Worm (Caenorhabditis elegans): ENCODE data around the gene K03B8.11.
"Not testable (repeated sequence)": the region's sequence is repeated elsewhere in the genome, so short reads cannot be mapped to it uniquely, and the experiment has no call there.

K03B8.11 gene

DNA sequence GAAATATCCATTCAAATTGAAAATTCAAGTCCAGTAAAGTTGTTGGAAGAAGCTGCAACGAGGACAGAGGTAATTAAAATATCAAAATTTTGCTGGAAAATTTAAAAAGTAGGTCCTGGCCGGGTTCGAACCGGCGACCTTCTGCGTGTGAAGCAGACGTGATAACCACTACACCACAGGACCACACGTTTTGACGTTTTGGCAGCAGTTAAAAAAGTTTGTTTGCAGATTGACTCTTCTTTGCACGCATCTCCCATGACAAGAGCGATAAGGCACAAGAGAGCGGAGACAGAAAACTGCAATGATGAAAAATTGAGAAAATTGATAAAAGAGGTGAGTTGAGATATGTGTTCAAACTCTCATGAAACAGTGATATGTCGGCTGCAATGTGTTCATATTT lies 21.8 kb upstream of the K03B8.11 start:
- 0 out of 2 replicates have a peak, but pooled peaks have one; percentile 20 for TF ChIP-seq ztf-23 (GFP tag; IDR thresholded peaks at IDR 0.05)
- no peak for TF ChIP-seq flt-1 (GFP tag; IDR thresholded peaks at IDR 0.05)
- no peak for TF ChIP-seq tab-1 (GFP tag; IDR thresholded peaks at IDR 0.05)
- 0 out of 2 replicates have a peak, but pooled peaks have one; percentile 32 for TF ChIP-seq ref-1 (GFP tag; conservative IDR thresholded peaks at IDR 0.05)

DNA sequence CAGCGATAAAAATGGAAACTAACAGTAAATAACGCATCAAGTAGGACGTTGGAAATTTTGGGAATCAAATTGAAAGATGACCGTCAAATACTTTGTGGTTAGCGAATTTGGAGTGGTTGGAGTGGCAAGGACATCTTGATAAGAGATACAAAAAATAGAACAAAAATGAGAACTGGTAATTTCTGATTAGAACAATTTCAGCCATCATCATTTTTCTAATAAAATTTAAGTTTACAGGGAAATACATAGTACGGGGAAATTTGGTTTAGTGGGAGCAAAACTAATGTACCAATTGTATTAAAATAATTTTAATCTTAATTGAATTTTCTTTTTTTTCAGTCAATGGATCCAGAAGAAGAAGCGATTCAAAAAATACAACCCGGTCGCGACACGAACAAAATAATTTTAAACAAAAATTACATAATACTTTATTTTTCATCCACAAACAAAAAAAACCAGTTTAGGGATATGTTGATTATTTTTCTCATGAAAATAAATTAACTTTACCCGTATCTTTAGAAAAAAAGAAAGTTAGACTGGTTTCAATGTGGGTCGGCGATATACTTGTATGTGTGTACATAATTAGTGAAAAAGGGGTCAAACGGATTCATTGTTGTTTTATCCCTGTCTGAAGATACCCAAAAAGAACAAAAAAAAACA lies 20.7 kb upstream of the K03B8.11 start, which contains the start of the genes K03B8.8 and grl-3:
Gene K03B8.8 (minus strand): TSS at position 101 of the 660 bp plus-strand sequence.
Gene grl-3 (plus strand): TSS at position 610 of the 660 bp plus-strand sequence.
- TF ChIP-seq klf-2 (GFP tag; conservative IDR thresholded peaks at IDR 0.05) = no peak

DNA sequence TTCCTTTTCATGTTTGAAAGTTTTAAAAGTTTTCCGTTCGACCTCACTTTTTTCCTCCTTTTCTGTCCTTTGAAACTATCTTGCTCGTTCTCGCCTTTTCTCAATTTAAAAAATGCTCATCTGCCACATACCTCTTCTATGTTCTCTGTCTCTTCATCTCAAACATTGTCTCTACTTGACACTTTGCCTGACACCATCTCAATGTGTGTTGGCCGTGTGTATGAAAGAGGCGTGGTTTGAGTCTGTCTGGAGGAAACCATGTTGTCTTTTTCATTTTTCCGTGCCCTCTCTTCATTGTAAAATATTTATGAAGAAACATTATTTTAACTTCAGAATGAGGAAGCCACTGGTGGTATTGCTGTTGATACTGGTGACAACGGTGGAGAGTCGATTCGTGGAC lies 17.0 kb upstream of the K03B8.11 start, which contains the start of gene K03B8.6:
Gene K03B8.6 (plus strand): TSS at position 334 of the 400 bp plus-strand sequence.
- TF ChIP-seq med-1 (GFP tag; optimal IDR thresholded peaks at IDR 0.05; ENCODE audit: insufficient read depth) (no peak), ztf-29 (GFP tag; IDR thresholded peaks at IDR 0.05) (no peak), tab-1 (GFP tag; IDR thresholded peaks at IDR 0.05) (no peak), T22C8.4 (GFP tag; IDR thresholded peaks at IDR 0.05) (no peak), cog-1 (tag; optimal IDR thresholded peaks at IDR 0.05) (no peak), klf-2 (GFP tag; conservative IDR thresholded peaks at IDR 0.05) (no peak), flt-1 (GFP tag; IDR thresholded peaks at IDR 0.05) (no peak), ztf-23 (GFP tag; IDR thresholded peaks at IDR 0.05) (no peak)

DNA sequence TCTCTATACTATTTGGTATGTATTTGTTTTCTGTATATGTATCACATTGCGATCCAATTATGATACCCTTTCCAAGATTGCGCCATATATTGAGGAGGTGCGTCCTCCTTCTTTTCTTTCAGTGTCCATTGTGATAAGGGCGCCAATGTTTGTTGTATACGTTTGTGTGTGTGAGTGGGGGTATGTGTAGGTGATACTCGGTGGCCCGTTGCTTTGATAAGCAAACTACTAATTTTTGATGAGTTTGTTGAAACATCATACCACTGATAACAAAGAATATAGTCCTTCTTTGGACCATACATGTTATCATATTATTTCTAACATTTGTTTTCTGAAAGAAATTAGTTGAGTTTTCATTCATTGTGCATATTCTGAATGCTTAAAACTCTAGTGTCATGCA lies 13.4 kb upstream of the K03B8.11 start:
- no peak for TF ChIP-seq ztf-23 (GFP tag; IDR thresholded peaks at IDR 0.05)

DNA sequence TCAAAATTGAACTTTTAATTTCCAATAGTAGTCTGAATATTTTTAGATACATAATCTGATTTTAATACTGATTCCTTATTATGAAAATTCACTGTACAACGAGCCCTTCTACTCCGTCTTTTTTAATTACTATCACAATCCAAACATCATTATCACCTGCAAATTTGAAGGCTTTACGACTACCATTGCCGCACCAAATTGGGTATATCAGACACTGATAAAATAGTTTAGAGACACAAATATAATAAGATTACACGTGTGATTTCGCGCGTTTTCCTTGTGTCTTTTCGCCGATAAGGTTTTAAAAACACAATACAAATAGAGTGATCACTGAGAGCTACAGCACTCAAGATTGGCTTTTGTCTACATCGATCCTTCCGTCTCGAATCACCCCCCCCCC lies 12.8 kb upstream of the K03B8.11 start:
- TF ChIP-seq klf-2 (GFP tag; conservative IDR thresholded peaks at IDR 0.05) = no peak
- no peak for TF ChIP-seq tab-1 (GFP tag; IDR thresholded peaks at IDR 0.05)
- TF ChIP-seq ztf-29 (GFP tag; IDR thresholded peaks at IDR 0.05) = no peak
- TF ChIP-seq ztf-23 (GFP tag; IDR thresholded peaks at IDR 0.05) = no peak
- no peak for TF ChIP-seq cog-1 (tag; optimal IDR thresholded peaks at IDR 0.05)
- TF ChIP-seq T22C8.4 (GFP tag; IDR thresholded peaks at IDR 0.05) = no peak
- no peak for TF ChIP-seq med-1 (GFP tag; optimal IDR thresholded peaks at IDR 0.05; ENCODE audit: insufficient read depth)
- TF ChIP-seq flt-1 (GFP tag; IDR thresholded peaks at IDR 0.05) = no peak
- no peak for TF ChIP-seq ref-1 (GFP tag; conservative IDR thresholded peaks at IDR 0.05)

DNA sequence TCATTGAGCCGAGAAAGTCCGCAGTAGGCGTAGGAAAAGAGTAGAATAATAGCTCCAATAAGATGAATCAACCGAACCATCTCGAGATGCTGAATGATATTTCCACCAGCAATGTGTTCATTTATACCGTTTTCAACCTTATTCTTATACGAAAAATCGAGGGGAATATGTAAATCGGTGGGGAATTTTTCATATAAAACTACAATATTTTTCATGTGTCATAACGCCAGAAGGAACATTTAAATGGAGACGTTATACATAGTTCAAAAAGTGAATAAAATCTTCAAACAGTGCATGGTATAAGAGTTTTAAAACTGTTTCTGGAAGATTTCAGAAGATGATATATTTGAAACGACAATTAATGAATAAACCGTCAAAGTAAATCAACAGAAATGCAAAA lies 12.3 kb upstream of the K03B8.11 start, which contains the start of gene nas-19:
Gene nas-19 (minus strand): TSS at position 101 of the 400 bp plus-strand sequence.
- no peak for TF ChIP-seq tab-1 (GFP tag; IDR thresholded peaks at IDR 0.05)
- TF ChIP-seq T22C8.4 (GFP tag; IDR thresholded peaks at IDR 0.05) = no peak
- no peak for TF ChIP-seq med-1 (GFP tag; optimal IDR thresholded peaks at IDR 0.05; ENCODE audit: insufficient read depth)
- TF ChIP-seq ref-1 (GFP tag; conservative IDR thresholded peaks at IDR 0.05) = no peak
- TF ChIP-seq ztf-29 (GFP tag; IDR thresholded peaks at IDR 0.05) = no peak
- TF ChIP-seq cog-1 (tag; optimal IDR thresholded peaks at IDR 0.05) = no peak
- no peak for TF ChIP-seq klf-2 (GFP tag; conservative IDR thresholded peaks at IDR 0.05)
- TF ChIP-seq flt-1 (GFP tag; IDR thresholded peaks at IDR 0.05) = no peak
- no peak for TF ChIP-seq ztf-23 (GFP tag; IDR thresholded peaks at IDR 0.05)

DNA sequence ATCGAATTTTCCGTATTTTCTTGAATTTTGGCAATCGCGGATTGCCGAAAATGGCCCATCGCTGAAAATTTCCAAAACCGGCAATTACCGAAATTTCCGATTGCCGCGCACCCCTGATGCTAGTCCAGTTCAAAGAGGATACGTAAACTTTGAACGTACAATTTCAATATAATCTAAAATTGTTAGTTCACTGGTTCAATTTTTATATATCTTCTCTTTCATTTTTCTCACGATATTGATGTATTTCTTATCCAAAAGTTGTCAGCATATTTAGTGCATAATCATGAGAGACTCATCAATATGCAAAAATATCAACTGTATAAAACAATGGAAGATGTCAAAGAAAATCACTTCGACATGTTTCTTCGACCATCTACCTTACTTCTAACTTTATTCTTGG lies 8.3 kb upstream of the K03B8.11 start, which contains the start of gene nas-17:
Gene nas-17 (plus strand): TSS at position 301 of the 400 bp plus-strand sequence.
- TF ChIP-seq cog-1 (tag; optimal IDR thresholded peaks at IDR 0.05) = no peak
- no peak for TF ChIP-seq ztf-23 (GFP tag; IDR thresholded peaks at IDR 0.05)

DNA sequence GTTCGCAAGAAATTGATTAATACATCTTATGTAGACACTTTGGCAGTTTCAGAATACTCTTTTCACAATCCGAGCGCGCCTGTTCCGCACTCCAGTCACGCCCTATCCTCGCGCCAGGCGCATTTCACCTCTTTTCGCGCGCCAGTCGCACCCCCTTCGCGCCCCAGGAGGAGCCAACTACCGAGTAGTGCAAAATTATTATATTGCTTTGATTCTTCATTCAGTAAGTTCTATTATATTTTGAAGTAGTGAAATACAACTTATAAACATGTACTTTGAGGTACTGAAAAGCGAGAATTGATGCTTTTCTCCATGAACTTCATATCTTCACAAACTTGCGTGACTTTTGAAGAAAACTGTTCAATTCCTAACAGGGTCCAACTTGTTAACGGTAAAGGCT lies 5.8 kb upstream of the K03B8.11 start, which contains the start of gene nas-18:
Gene nas-18 (plus strand): TSS at position 301 of the 400 bp plus-strand sequence.
- not testable (repeated sequence) for TF ChIP-seq tab-1, flt-1, T22C8.4 (GFP tag; IDR thresholded peaks at IDR 0.05)

DNA sequence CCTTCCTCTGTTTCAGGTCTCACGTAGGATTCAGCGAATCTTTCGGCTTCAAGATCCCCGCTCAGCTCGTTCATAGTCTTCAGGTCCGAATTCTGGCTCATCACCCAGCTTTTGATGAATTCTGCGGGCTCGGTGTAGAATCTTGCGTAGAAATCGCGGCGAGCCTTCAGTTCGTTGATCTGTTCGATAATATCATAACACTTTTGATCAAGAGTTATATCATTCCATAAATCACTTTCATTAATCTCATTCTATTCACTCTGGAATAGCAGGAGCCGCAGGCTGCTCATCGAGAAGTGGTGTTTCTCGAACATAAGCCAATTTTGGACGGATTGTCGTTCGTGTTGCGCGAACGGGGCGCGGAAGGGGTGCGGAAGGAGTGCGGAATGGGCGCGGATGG lies 4.7 kb upstream of the K03B8.11 start, which contains the start of gene K03B8.4:
Gene K03B8.4 (minus strand): TSS at position 101 of the 400 bp plus-strand sequence.
- TF ChIP-seq ztf-29 (GFP tag; IDR thresholded peaks at IDR 0.05); klf-2 (GFP tag; conservative IDR thresholded peaks at IDR 0.05); T22C8.4 (GFP tag; IDR thresholded peaks at IDR 0.05): not testable (repeated sequence)

DNA sequence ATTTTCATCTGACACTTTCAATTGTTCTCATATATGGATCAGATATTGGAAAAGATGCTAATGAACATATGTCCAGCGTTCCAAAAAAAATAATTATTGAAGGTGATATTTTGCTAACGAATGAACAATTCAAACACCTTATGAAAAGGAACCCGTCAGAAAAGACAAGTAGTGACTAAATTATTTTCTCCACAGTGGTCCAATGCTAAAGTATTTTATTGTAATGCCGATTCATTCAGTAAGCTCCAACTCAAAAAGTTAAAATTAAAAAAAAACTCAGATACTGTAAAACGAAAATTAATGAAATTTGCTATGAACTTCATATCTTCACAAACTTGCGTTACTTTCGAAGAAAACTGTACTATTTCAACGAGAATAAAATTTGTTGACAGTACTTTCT lies 1.7 kb upstream of the K03B8.11 start, which contains the start of gene nas-16:
Gene nas-16 (plus strand): TSS at position 301 of the 400 bp plus-strand sequence.
- no peak for TF ChIP-seq ztf-29 (GFP tag; IDR thresholded peaks at IDR 0.05)
- no peak for TF ChIP-seq flt-1 (GFP tag; IDR thresholded peaks at IDR 0.05)
- no peak for TF ChIP-seq klf-2 (GFP tag; conservative IDR thresholded peaks at IDR 0.05)
- TF ChIP-seq med-1 (GFP tag; optimal IDR thresholded peaks at IDR 0.05; ENCODE audit: insufficient read depth) = no peak
- TF ChIP-seq cog-1 (tag; optimal IDR thresholded peaks at IDR 0.05) = no peak
- no peak for TF ChIP-seq tab-1 (GFP tag; IDR thresholded peaks at IDR 0.05)
- no peak for TF ChIP-seq ztf-23 (GFP tag; IDR thresholded peaks at IDR 0.05)
- TF ChIP-seq ref-1 (GFP tag; conservative IDR thresholded peaks at IDR 0.05) = no peak
- TF ChIP-seq T22C8.4 (GFP tag; IDR thresholded peaks at IDR 0.05) = no peak

DNA sequence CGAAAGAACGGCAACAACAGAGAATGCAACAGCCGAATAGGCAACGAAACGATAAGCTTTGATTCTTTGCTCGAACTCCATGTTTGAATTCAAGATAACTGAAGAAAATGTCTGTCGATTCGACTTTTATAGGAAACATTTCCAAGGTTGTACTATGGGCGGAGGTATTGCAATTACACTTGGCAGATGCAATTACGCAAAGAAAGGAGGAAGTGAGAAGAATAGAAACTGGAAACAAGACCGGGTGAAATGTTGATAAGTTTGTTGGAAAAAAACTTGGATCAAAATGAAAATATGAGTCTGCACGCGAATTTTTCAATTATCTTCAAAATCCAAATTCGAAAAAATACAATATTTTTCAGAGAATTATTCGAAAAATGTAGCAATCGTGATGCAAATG lies 518 bp downstream of the K03B8.11 start, which contains the start of gene col-155:
Gene col-155 (minus strand): TSS at position 101 of the 400 bp plus-strand sequence.
- TF ChIP-seq T22C8.4 (GFP tag; IDR thresholded peaks at IDR 0.05) (no peak), ref-1 (GFP tag; conservative IDR thresholded peaks at IDR 0.05) (no peak), tab-1 (GFP tag; IDR thresholded peaks at IDR 0.05) (no peak), ztf-29 (GFP tag; IDR thresholded peaks at IDR 0.05) (no peak), med-1 (GFP tag; optimal IDR thresholded peaks at IDR 0.05; ENCODE audit: insufficient read depth) (no peak), ztf-23 (GFP tag; IDR thresholded peaks at IDR 0.05) (no peak), flt-1 (GFP tag; IDR thresholded peaks at IDR 0.05) (no peak), cog-1 (tag; optimal IDR thresholded peaks at IDR 0.05) (no peak), klf-2 (GFP tag; conservative IDR thresholded peaks at IDR 0.05) (no peak)

Measured in whole organism, midembryonic.